Worm (Caenorhabditis elegans): Measurements from ENCODE around the gene C25E10.7.

- TF ChIP-seq W03F9.2 (tag; optimal IDR thresholded peaks at IDR 0.05), result no peak
- no peak for TF ChIP-seq him-1 (tag; optimal IDR thresholded peaks at IDR 0.05)
Measured at ce11 chrV:9053969-9054368, 3.0 kb upstream of the C25E10.7 start, which contains the start of gene C25E10.8.
